Worm (Caenorhabditis elegans): ENCODE measurements around the gene nhr-43.

The nhr-43 gene

ce11 chrIV:11950270-11950669 is 50.9 kb downstream of the nhr-43 start, which contains the start of gene tbx-36:
TSS of gene tbx-36 (plus strand) at chrIV:11950570.
- TF ChIP-seq ham-2 (GFP tag; optimal IDR thresholded peaks at IDR 0.05) (no peak), elt-1 (tag; optimal IDR thresholded peaks at IDR 0.05; ENCODE audit: borderline replicate concordance, insufficient read depth) (no peak)
